Worm (Caenorhabditis elegans) whole organism, L4 larva: ENCODE measurements around the gene qns-1.

ENCODE experiments used
- ZK337.2 ChIP-seq: fragments of 200-800 bp; sonication (Bioruptor generic); IDR thresholded peaks from 2 replicates; pipeline ENCODE4 v1.3.6; 2022; ENCODE audit warnings: missing genetic modification reagents, missing genetic modification characterization, missing compliant biosample characterization
- aha-1 ChIP-seq: fragments of 150-350 bp; peaks from one replicate; lab custom pipeline; 2014; ENCODE audit warnings: missing biosample characterization, missing genetic modification characterization
- hlh-30 ChIP-seq: sonication (generic microtip); optimal IDR thresholded peaks from 2 replicates; lab custom pipeline; 2017; ENCODE audit warnings: antibody characterized with exemption, mild to moderate bottlenecking, missing genetic modification characterization, missing compliant biosample characterization; ENCODE audit not compliant: insufficient read depth
- mep-1 ChIP-seq: fragments of 150-350 bp; sonication (generic microtip); optimal IDR thresholded peaks from 3 replicates; lab custom pipeline; 2014; ENCODE audit warnings: missing biosample characterization, missing genetic modification characterization
- nhr-11 ChIP-seq: fragments of 150-350 bp; optimal IDR thresholded peaks from 2 replicates; lab custom pipeline; 2014; ENCODE audit warnings: missing biosample characterization, missing genetic modification characterization
- pqm-1 ChIP-seq: sonication (generic microtip); optimal IDR thresholded peaks from 2 replicates; lab custom pipeline; 2017; ENCODE audit warnings: missing biosample characterization, missing genetic modification characterization
- saeg-2 ChIP-seq: fragments of 200-800 bp; sonication (Bioruptor generic); IDR thresholded peaks from 2 replicates; pipeline ENCODE4 v1.3.6; 2022; ENCODE audit warnings: missing genetic modification reagents, missing genetic modification characterization, missing compliant biosample characterization

- TF ChIP-seq saeg-2 (no peak), aha-1 (no peak), pqm-1 (tag; lab: Kevin White, UChicago) (no peak), nhr-11 (tag; lab: Kevin White, UChicago) (no peak), ZK337.2 (GFP tag; lab: Robert Waterston, UW) (no peak), hlh-30 (tag; lab: Kevin White, UChicago) (no peak), mep-1 (tag; lab: Kevin White, UChicago) (no peak)
Measured at ce11 chrIV:10191498-10191897, 27.6 kb downstream of the qns-1 start.
